Fruit fly (Drosophila melanogaster): ENCODE measurements around the gene Mettl2.

Gene Mettl2

DNA sequence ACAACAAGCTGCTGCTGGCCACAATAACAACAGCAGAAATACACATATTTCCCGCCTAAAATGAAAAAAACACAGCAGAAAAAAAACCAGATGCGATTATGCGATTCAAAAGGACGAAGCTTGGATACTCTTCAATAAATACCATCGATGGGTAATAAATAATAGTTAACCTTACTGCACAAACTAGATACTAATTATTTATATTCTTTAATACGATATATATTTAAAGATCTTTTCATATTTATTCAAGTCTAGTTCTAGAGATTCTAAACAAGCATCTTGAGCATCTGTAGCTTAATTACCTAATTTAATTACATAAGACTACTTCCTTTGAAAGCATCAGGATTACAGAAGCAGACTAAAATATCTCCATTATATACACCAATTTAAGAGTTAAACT lies 49.1 kb upstream of the Mettl2 start (continued):
- TF ChIP-seq Smox (GFP tag; optimal IDR thresholded peaks at IDR 0.05) (no peak), CG6163 (GFP tag; IDR thresholded peaks at IDR 0.05) (no peak), CG15336 (GFP tag; IDR thresholded peaks at IDR 0.05) (peak; percentile 61), OdsH (GFP tag; optimal IDR thresholded peaks at IDR 0.05) (peak; percentile 8), Gug (GFP tag; IDR thresholded peaks at IDR 0.05) (no peak), CG3919 (GFP tag; optimal IDR thresholded peaks at IDR 0.05) (no peak), Blimp-1 (GFP tag; optimal IDR thresholded peaks at IDR 0.05) (no peak), achi (GFP tag; optimal IDR thresholded peaks at IDR 0.05) (no peak), acj6 (GFP tag; optimal IDR thresholded peaks at IDR 0.05) (peak; percentile 23), Sox14 (GFP tag; optimal IDR thresholded peaks at IDR 0.05) (no peak), CG8119 (GFP tag; IDR thresholded peaks at IDR 0.05) (peak; percentile 58), CG1621 (tag; optimal IDR thresholded peaks at IDR 0.05) (no peak), vri (GFP tag; optimal IDR thresholded peaks at IDR 0.05) (no peak), cyc (GFP tag; optimal IDR thresholded peaks at IDR 0.05) (no peak), Eip75B (GFP tag; optimal IDR thresholded peaks at IDR 0.05) (no peak), CG6792 (GFP tag; optimal IDR thresholded peaks at IDR 0.05) (no peak), CG3032 (tag; optimal IDR thresholded peaks at IDR 0.05) (no peak), CG6276 (GFP tag; optimal IDR thresholded peaks at IDR 0.05) (peak; percentile 55), fd85E (GFP tag; optimal IDR thresholded peaks at IDR 0.05) (no peak), eg (GFP tag; IDR thresholded peaks at IDR 0.05) (no peak), CG34406 (GFP tag; optimal IDR thresholded peaks at IDR 0.05) (no peak)

DNA sequence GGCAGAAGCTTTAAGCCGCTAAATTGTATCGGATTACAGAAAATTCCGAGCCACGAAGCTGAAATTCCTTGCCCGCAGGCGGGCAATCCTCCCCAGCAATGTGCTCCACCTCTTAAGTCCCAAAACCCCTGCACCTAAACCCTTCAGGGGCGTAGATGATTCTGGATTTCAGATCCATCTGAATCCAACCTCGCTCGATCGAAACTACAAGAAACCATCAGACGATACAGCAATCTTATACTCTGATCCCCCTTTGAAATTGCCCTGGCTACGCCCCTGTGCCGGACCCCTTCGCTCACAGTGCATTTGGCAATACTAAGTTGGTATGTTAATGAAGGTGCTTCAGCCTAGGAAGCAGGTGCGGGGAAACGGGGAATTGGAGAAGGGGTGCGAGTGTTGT lies 44.1 kb upstream of the Mettl2 start:
- peak; percentile 73 for TF ChIP-seq Ets96B (tag; optimal IDR thresholded peaks at IDR 0.05)
- no peak for TF ChIP-seq CG15336 (GFP tag; IDR thresholded peaks at IDR 0.05)
- peak; percentile 59 for TF ChIP-seq CG1621 (tag; optimal IDR thresholded peaks at IDR 0.05)
- TF ChIP-seq Blimp-1 (GFP tag; optimal IDR thresholded peaks at IDR 0.05) = peak; percentile 2
- peak; percentile 62 for TF ChIP-seq CG9139 (GFP tag; optimal IDR thresholded peaks at IDR 0.05)
- peak; percentile 39 for TF ChIP-seq Ets21C (GFP tag; optimal IDR thresholded peaks at IDR 0.05)
- peak; percentile 74 for TF ChIP-seq CG6808 (GFP tag; optimal IDR thresholded peaks at IDR 0.05)
- peak; percentile 58 for TF ChIP-seq CG3919 (GFP tag; optimal IDR thresholded peaks at IDR 0.05)
- TF ChIP-seq Lpt (GFP tag; optimal IDR thresholded peaks at IDR 0.05) = no peak
- peak; percentile 49 for TF ChIP-seq OdsH (GFP tag; optimal IDR thresholded peaks at IDR 0.05)
- peak; percentile 69 for TF ChIP-seq Met (GFP tag; optimal IDR thresholded peaks at IDR 0.05)
- peak; percentile 46 for TF ChIP-seq CG7368 (GFP tag; optimal IDR thresholded peaks at IDR 0.05)
- no peak for TF ChIP-seq dac (GFP tag; optimal IDR thresholded peaks at IDR 0.05)
- peak; percentile 62 for TF ChIP-seq Hr39 (GFP tag; optimal IDR thresholded peaks at IDR 0.05)
- peak; percentile 47 for TF ChIP-seq pdm3 (GFP tag; optimal IDR thresholded peaks at IDR 0.05)
- peak; percentile 87 for TF ChIP-seq CG6163 (GFP tag; IDR thresholded peaks at IDR 0.05)
- TF ChIP-seq CG11762 (GFP tag; optimal IDR thresholded peaks at IDR 0.05; ENCODE audit: insufficient read depth) = peak; percentile 9
- TF ChIP-seq fd85E (GFP tag; optimal IDR thresholded peaks at IDR 0.05) = no peak
- no peak for TF ChIP-seq CG6276 (GFP tag; optimal IDR thresholded peaks at IDR 0.05)
- no peak for TF ChIP-seq CG4318 (GFP tag; optimal IDR thresholded peaks at IDR 0.05)
- no peak for TF ChIP-seq fkh (GFP tag; optimal IDR thresholded peaks at IDR 0.05)
- TF ChIP-seq Eip78C (GFP tag) = peak; percentile 84
- peak; percentile 38 for TF ChIP-seq CG11902 (GFP tag; optimal IDR thresholded peaks at IDR 0.05)
- TF ChIP-seq CG8119 (GFP tag; IDR thresholded peaks at IDR 0.05) = peak; percentile 53; the same call in 1 of the 3 replicates
- TF ChIP-seq CG31627 (GFP tag; optimal IDR thresholded peaks at IDR 0.05) = peak; percentile 66
- peak; percentile 29 for TF ChIP-seq Hr4 (GFP tag; optimal IDR thresholded peaks at IDR 0.05)
- no peak for TF ChIP-seq CG6854 (GFP tag; optimal IDR thresholded peaks at IDR 0.05)
- TF ChIP-seq CG10631 (GFP tag; optimal IDR thresholded peaks at IDR 0.05) = peak; percentile 68
- peak; percentile 46; the same call in 1 of the 2 replicates for TF ChIP-seq Gug (GFP tag; IDR thresholded peaks at IDR 0.05)
- peak; percentile 63 for TF ChIP-seq topi (GFP tag; optimal IDR thresholded peaks at IDR 0.05)
- TF ChIP-seq CG16779 (tag; optimal IDR thresholded peaks at IDR 0.05) = no peak
- peak; percentile 61 for TF ChIP-seq dsx (GFP tag; optimal IDR thresholded peaks at IDR 0.05; ENCODE audit: poor library complexity, severe bottlenecking)
- TF ChIP-seq CG3032 (tag; optimal IDR thresholded peaks at IDR 0.05) = peak; percentile 78
- TF ChIP-seq eg (GFP tag; IDR thresholded peaks at IDR 0.05) = peak; percentile 62
- peak; percentile 89 for TF ChIP-seq svp (GFP tag)
- TF ChIP-seq salr (GFP tag; optimal IDR thresholded peaks at IDR 0.05) = peak; percentile 30 to 41
- peak; percentile 62 for TF ChIP-seq cyc (GFP tag; optimal IDR thresholded peaks at IDR 0.05)
- peak; percentile 72 for TF ChIP-seq esn (GFP tag; optimal IDR thresholded peaks at IDR 0.05)
- peak; percentile 66 for TF ChIP-seq fd59A (GFP tag; optimal IDR thresholded peaks at IDR 0.05)
- TF ChIP-seq acj6 (GFP tag; optimal IDR thresholded peaks at IDR 0.05) = peak; percentile 47
- TF ChIP-seq net (GFP tag; optimal IDR thresholded peaks at IDR 0.05) = peak; percentile 40
- peak; percentile 63 for TF ChIP-seq Smox (GFP tag; optimal IDR thresholded peaks at IDR 0.05)

Data from whole organism, prepupa.